Fruit fly (Drosophila melanogaster) whole organism, adult: ENCODE measurements around the gene CG3702.

Experiments used
- CG11617 ChIP-seq: fragments of 200-800 bp; sonication (Bioruptor generic); optimal IDR thresholded peaks from 2 replicates; lab custom pipeline; 2017; ENCODE audit warnings: mild to moderate bottlenecking, missing biosample characterization, missing genetic modification reagents, missing genetic modification characterization
- CG14711 ChIP-seq: fragments of 200-800 bp; sonication (Bioruptor generic); optimal IDR thresholded peaks from 2 replicates; lab custom pipeline; 2018; ENCODE audit warnings: missing biosample characterization, mild to moderate bottlenecking, missing genetic modification characterization, moderate library complexity
- CG1620 ChIP-seq: fragments of 200-800 bp; sonication (Bioruptor generic); optimal IDR thresholded peaks from 2 replicates; lab custom pipeline; 2016; ENCODE audit warnings: missing biosample characterization, missing genetic modification characterization
- CG33017 ChIP-seq: fragments of 200-800 bp; sonication (Bioruptor generic); optimal IDR thresholded peaks from 2 replicates; lab custom pipeline; 2018; ENCODE audit warnings: missing biosample characterization, mild to moderate bottlenecking, missing genetic modification characterization, moderate library complexity
- CG7045 ChIP-seq: fragments of 200-800 bp; sonication (Bioruptor generic); optimal IDR thresholded peaks from 2 replicates; lab custom pipeline; 2017; ENCODE audit warnings: missing biosample characterization, mild to moderate bottlenecking, missing genetic modification characterization
- CG7101 ChIP-seq: fragments of 200-800 bp; sonication (Bioruptor generic); optimal IDR thresholded peaks from 2 replicates; lab custom pipeline; 2018; ENCODE audit warnings: missing biosample characterization, mild to moderate bottlenecking, missing genetic modification characterization, moderate library complexity
- Crg-1 ChIP-seq: fragments of 200-800 bp; sonication (Bioruptor generic); optimal IDR thresholded peaks from 2 replicates; lab custom pipeline; 2016; ENCODE audit warnings: missing biosample characterization, missing genetic modification characterization
- Hr96 ChIP-seq: fragments of 200-800 bp; sonication (Bioruptor generic); optimal IDR thresholded peaks from 2 replicates; lab custom pipeline; 2016; ENCODE audit warnings: missing biosample characterization, missing genetic modification characterization
- bab1 ChIP-seq: fragments of 200-800 bp; sonication (Bioruptor generic); optimal IDR thresholded peaks from 3 replicates; lab custom pipeline; 2019; ENCODE audit warnings: missing biosample characterization, mild to moderate bottlenecking, missing genetic modification characterization, moderate library complexity
- cic ChIP-seq: fragments of 200-800 bp; sonication (Bioruptor generic); optimal IDR thresholded peaks from 2 replicates; lab custom pipeline; 2017; ENCODE audit warnings: missing biosample characterization, mild to moderate bottlenecking, missing genetic modification characterization, moderate library complexity
- cnc ChIP-seq, 2 experiments: fragments of >200 bp; optimal IDR thresholded peaks; 2 replicates each; lab custom pipeline; 2017
- ovo ChIP-seq: fragments of 200-800 bp; sonication (Bioruptor generic); optimal IDR thresholded peaks from 2 replicates; lab custom pipeline; 2016; ENCODE audit warnings: missing biosample characterization, missing genetic modification characterization
- pad ChIP-seq: fragments of 200-800 bp; sonication (Bioruptor generic); optimal IDR thresholded peaks from 3 replicates; lab custom pipeline; 2017; ENCODE audit warnings: missing biosample characterization, missing genetic modification characterization, mild to moderate bottlenecking, moderate library complexity, missing genetic modification reagents
- tj ChIP-seq: fragments of 200-800 bp; sonication (Bioruptor generic); optimal IDR thresholded peaks from 3 replicates; lab custom pipeline; 2017; ENCODE audit warnings: missing biosample characterization, mild to moderate bottlenecking, missing genetic modification characterization, moderate library complexity

dm6 chr2L:4254945-4255344 lies 28.0 kb upstream of the CG3702 start:
- TF ChIP-seq CG1620 (no peak), cnc (optimal IDR thresholded peaks at IDR 0.05; lab: Kevin White, UChicago) (no peak), CG7101 (tag; lab: Kevin White, UChicago) (no peak), Crg-1 (GFP tag; lab: Kevin White, UChicago) (no peak), pad (no peak), bab1 (GFP tag; lab: Kevin White, UChicago) (no peak), CG7045 (GFP tag; lab: Kevin White, UChicago) (no peak), ovo (no peak), tj (GFP tag; lab: Kevin White, UChicago) (no peak), cic (GFP tag; lab: Kevin White, UChicago) (no peak), CG33017 (tag; lab: Kevin White, UChicago) (no peak), CG14711 (tag; lab: Kevin White, UChicago) (no peak), Hr96 (no peak), CG11617 (GFP tag; lab: Kevin White, UChicago) (no peak)
